Fruit fly (Drosophila melanogaster): ENCODE measurements around the gene CG7299.

DNA sequence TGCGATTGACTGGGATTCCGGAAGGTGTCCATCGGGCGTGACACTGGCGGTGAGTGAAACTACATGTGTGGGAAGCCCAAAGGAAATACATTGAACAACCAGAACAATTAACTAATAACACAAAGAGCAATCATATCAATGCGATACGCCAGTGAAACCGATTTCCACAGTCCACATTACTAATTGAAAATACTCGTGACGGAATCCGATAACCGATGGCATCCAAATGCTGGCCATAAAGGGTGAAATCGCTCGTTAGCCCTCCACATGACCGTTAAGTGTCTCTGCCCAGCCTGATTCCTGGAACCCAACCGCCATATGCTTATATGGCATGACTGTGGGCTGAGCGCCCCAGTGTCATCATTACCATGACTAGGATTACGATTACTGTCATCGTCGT is 45.8 kb downstream of the CG7299 start, which contains the start of gene CG7329:
- TF ChIP-seq Ada2b (GFP tag; IDR thresholded peaks at IDR 0.05): no peak
- TF ChIP-seq Atf3 (GFP tag; optimal IDR thresholded peaks at IDR 0.05): no peak
- no peak for TF ChIP-seq pros (GFP tag; optimal IDR thresholded peaks at IDR 0.05)
- TF ChIP-seq ase (GFP tag; IDR thresholded peaks at IDR 0.05): no peak
- no peak for TF ChIP-seq CG30020 (tag; optimal IDR thresholded peaks at IDR 0.05)
- TF ChIP-seq Lpt (GFP tag; optimal IDR thresholded peaks at IDR 0.05): no peak
- no peak for TF ChIP-seq Hand (GFP tag; optimal IDR thresholded peaks at IDR 0.05)

Data from whole organism, embryonic.